Worm (Caenorhabditis elegans): ENCODE data around the gene Y55D5A.1.

- TF ChIP-seq efl-1 (GFP tag; optimal IDR thresholded peaks at IDR 0.05) (no peak), nfya-1 (tag; optimal IDR thresholded peaks at IDR 0.05; ENCODE audit: borderline replicate concordance, insufficient read depth) (no peak), dox-1 (GFP tag; IDR thresholded peaks at IDR 0.05) (no peak), snpc-4 (GFP tag; optimal IDR thresholded peaks at IDR 0.05) (no peak), snpc-4 (tag; optimal IDR thresholded peaks at IDR 0.05) (no peak), ceh-91 (GFP tag; IDR thresholded peaks at IDR 0.05) (no peak)
Measured at ce11 chrIII:3037346-3037745, 55.1 kb downstream of the Y55D5A.1 start.
